Fruit fly (Drosophila melanogaster) whole organism, embryonic: Measurements from ENCODE around the gene gry.

ENCODE experiments used
- Atf6 ChIP-seq: fragments of 200-800 bp; sonication (Bioruptor generic); IDR thresholded peaks from 2 replicates; pipeline ENCODE4 v1.3.6; 2022; ENCODE audit warnings: missing biosample characterization, missing genetic modification characterization
- CG10543 ChIP-seq: fragments of 200-800 bp; sonication (Bioruptor generic); optimal IDR thresholded peaks from 3 replicates; lab custom pipeline; 2017; ENCODE audit warnings: missing biosample characterization, mild to moderate bottlenecking, missing genetic modification characterization, moderate library complexity
- CG12299 ChIP-seq: fragments of 200-800 bp; sonication (Bioruptor generic); optimal IDR thresholded peaks from 2 replicates; lab custom pipeline; 2018; ENCODE audit warnings: missing biosample characterization, mild to moderate bottlenecking, missing genetic modification characterization
- H2.0 ChIP-seq: fragments of 200-800 bp; sonication (Bioruptor generic); IDR thresholded peaks from 2 replicates; pipeline ENCODE4 v1.3.6; 2022; ENCODE audit warnings: missing biosample characterization, missing genetic modification characterization
- amos ChIP-seq: fragments of 200-800 bp; sonication (Bioruptor generic); IDR thresholded peaks from 2 replicates; pipeline ENCODE4 v1.3.6; 2022; ENCODE audit warnings: missing biosample characterization, missing genetic modification characterization; ENCODE audit not compliant: partially characterized antibody
- dmrt11E ChIP-seq: fragments of 200-800 bp; sonication (Bioruptor generic); optimal IDR thresholded peaks from 3 replicates; lab custom pipeline; 2018; ENCODE audit warnings: missing biosample characterization, mild to moderate bottlenecking, missing genetic modification characterization, moderate library complexity
- kah ChIP-seq: fragments of 200-800 bp; sonication (Bioruptor generic); optimal IDR thresholded peaks from 2 replicates; lab custom pipeline; 2018; ENCODE audit warnings: missing biosample characterization, mild to moderate bottlenecking, missing genetic modification characterization
- pan ChIP-seq, 4 experiments: fragments of >200 bp in 3 of 4; fragments of 200-800 bp in 1 of 4; sonication (Bioruptor generic) in 1 of 4; optimal IDR thresholded peaks in 3 of 4; IDR thresholded peaks in 1 of 4; 2 replicates each; pipeline versions ENCODE4 v1.3.6 to Lab custom; 2017 to 2022; ENCODE audit warnings: missing biosample characterization in 2 of 4, missing genetic modification characterization in 2 of 4, mixed read lengths in 1 of 4
- sna ChIP-seq: fragments of 200-800 bp; sonication (Bioruptor generic); IDR thresholded peaks from 2 replicates; pipeline ENCODE4 v1.3.6; 2022; ENCODE audit warnings: missing biosample characterization, missing genetic modification characterization; ENCODE audit not compliant: partially characterized antibody

- TF ChIP-seq CG10543, result peak; percentile 23
- TF ChIP-seq dmrt11E (tag; lab: Kevin White, UChicago), result no peak
- no peak for TF ChIP-seq pan (optimal IDR thresholded peaks at IDR 0.05; lab: Kevin White, UChicago)
- TF ChIP-seq pan (GFP tag; optimal IDR thresholded peaks at IDR 0.05 in 1 of 2, IDR thresholded peaks at IDR 0.05 in 1 of 2), result no peak
- no peak for TF ChIP-seq CG12299 (tag; lab: Kevin White, UChicago)
- TF ChIP-seq H2.0 (GFP tag; lab: Robert Waterston, UW), result no peak
- no peak for TF ChIP-seq kah
- no peak for TF ChIP-seq sna (GFP tag; lab: Robert Waterston, UW)
- TF ChIP-seq Atf6 (GFP tag; lab: Robert Waterston, UW), result peak; percentile 50; the same call in 1 of the 2 replicates
- TF ChIP-seq amos (GFP tag; lab: Robert Waterston, UW), result no peak; the same call in 1 of the 2 replicates
Observed at dm6 chr3L:3225769-3226457, 27.0 kb downstream of the gry start.
